Fruit fly (Drosophila melanogaster): Measurements from ENCODE around the gene Syx17.

DNA sequence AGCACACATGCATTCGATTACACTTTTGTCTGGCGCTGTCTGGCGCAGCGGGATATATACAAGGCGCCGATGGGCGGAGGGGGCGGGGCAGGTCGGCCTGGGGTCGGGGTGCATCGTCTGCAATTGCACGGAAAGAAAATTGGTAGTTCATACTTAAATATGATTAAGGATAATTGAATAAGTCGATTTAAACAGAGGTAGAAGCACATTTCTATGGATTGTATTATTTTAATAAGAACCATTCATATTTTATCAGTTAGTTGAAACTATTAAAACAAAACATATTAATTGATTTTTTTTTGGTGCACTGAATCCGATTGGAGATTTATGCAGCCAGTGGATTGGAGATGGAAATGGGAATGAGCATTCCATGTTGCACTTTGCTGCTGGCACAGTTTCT lies 3.4 kb upstream of the Syx17 start:
- TF ChIP-seq CG9948 (tag; optimal IDR thresholded peaks at IDR 0.05) (no peak), Pif1B (GFP tag; optimal IDR thresholded peaks at IDR 0.05) (no peak), CG17806 (tag; optimal IDR thresholded peaks at IDR 0.05) (no peak), CG4496 (GFP tag; IDR thresholded peaks at IDR 0.05) (0 out of 3 replicates have a peak, but pooled peaks have one; percentile 24), CG12605 (GFP tag; IDR thresholded peaks at IDR 0.05) (no peak), Snoo (tag; optimal IDR thresholded peaks at IDR 0.05) (peak; percentile 2), fd96Ca (GFP tag; IDR thresholded peaks at IDR 0.05) (no peak), CG13204 (GFP tag; optimal IDR thresholded peaks at IDR 0.05) (no peak), CG10348 (GFP tag; IDR thresholded peaks at IDR 0.05) (no peak), CG32121 (GFP tag; IDR thresholded peaks at IDR 0.05) (no peak), Ets98B (GFP tag; IDR thresholded peaks at IDR 0.05) (no peak)

Data from whole organism, pupa.